Fruit fly (Drosophila melanogaster) whole organism, wandering third instar larva: Measurements from ENCODE around the gene epsilonCOP.

Experiments
- Abd-B ChIP-seq: fragments of >200 bp; optimal IDR thresholded peaks from 2 replicates; lab custom pipeline; 2017; ENCODE audit warnings: missing biosample characterization, missing genetic modification characterization
- CG9705 ChIP-seq: fragments of 200-800 bp; sonication (Bioruptor generic); optimal IDR thresholded peaks from 2 replicates; lab custom pipeline; 2018; ENCODE audit warnings: missing biosample characterization, mild to moderate bottlenecking, missing genetic modification characterization
- CrebA ChIP-seq: fragments of 200-800 bp; sonication (Bioruptor generic); optimal IDR thresholded peaks from 2 replicates; lab custom pipeline; 2016; ENCODE audit warnings: missing biosample characterization, mild to moderate bottlenecking, missing genetic modification characterization, borderline replicate concordance
- Dfd ChIP-seq: fragments of >200 bp; optimal IDR thresholded peaks from 2 replicates; lab custom pipeline; 2017; ENCODE audit warnings: missing biosample characterization, missing genetic modification characterization
- Dif ChIP-seq: fragments of 200-275, 200-300 bp; sonication (Bioruptor generic); optimal IDR thresholded peaks from 2 replicates; lab custom pipeline; 2018; ENCODE audit warnings: missing biosample characterization, missing genetic modification characterization; ENCODE audit not compliant: partially characterized antibody
- GATAd ChIP-seq: sonication (Bioruptor generic); optimal IDR thresholded peaks from 2 replicates; lab custom pipeline; 2016; ENCODE audit warnings: missing biosample characterization, missing genetic modification characterization
- HLH106 ChIP-seq: fragments of 200-800 bp; optimal IDR thresholded peaks from 3 replicates; lab custom pipeline; 2019; ENCODE audit warnings: missing biosample characterization, mild to moderate bottlenecking, missing genetic modification characterization, moderate library complexity
- Hnf4 ChIP-seq: fragments of 200-800 bp; sonication (Bioruptor generic); optimal IDR thresholded peaks from 2 replicates; lab custom pipeline; 2016; ENCODE audit warnings: missing biosample characterization, mild to moderate bottlenecking, missing genetic modification characterization
- Hr78 ChIP-seq: fragments of >200 bp; optimal IDR thresholded peaks from 2 replicates; lab custom pipeline; 2017; ENCODE audit warnings: missing biosample characterization, missing genetic modification characterization
- Hr83 ChIP-seq: fragments of 200-300 bp; sonication (Bioruptor generic); optimal IDR thresholded peaks from 2 replicates; lab custom pipeline; 2016; ENCODE audit warnings: missing biosample characterization, mild to moderate bottlenecking, missing genetic modification characterization, moderate library complexity; ENCODE audit not compliant: poor library complexity, severe bottlenecking
- Jra ChIP-seq: sonication (Bioruptor generic); optimal IDR thresholded peaks from 2 replicates; lab custom pipeline; 2016; ENCODE audit warnings: missing biosample characterization, missing genetic modification characterization
- Mio ChIP-seq: sonication (Bioruptor generic); optimal IDR thresholded peaks from 2 replicates; lab custom pipeline; 2016; ENCODE audit warnings: missing biosample characterization, missing genetic modification characterization
- Myc ChIP-seq: fragments of >200 bp; optimal IDR thresholded peaks from 2 replicates; lab custom pipeline; 2017
- N ChIP-seq: fragments of >200 bp; optimal IDR thresholded peaks from 2 replicates; lab custom pipeline; 2018; ENCODE audit warnings: missing biosample characterization, missing external identifiers, missing genetic modification characterization
- OdsH ChIP-seq: fragments of 200-800 bp; sonication (Bioruptor generic); optimal IDR thresholded peaks from 2 replicates; lab custom pipeline; 2016; ENCODE audit warnings: missing biosample characterization, mild to moderate bottlenecking, missing genetic modification characterization
- Rel ChIP-seq, 2 experiments: fragments of 200-800 bp; sonication (Bioruptor generic) in 1 of 2; optimal IDR thresholded peaks; 2 replicates in 1 of 2; 3 replicates in 1 of 2; lab custom pipeline; 2016 to 2019; ENCODE audit warnings: mild to moderate bottlenecking in 2 of 2, missing biosample characterization in 2 of 2, missing genetic modification characterization in 2 of 2, moderate library complexity in 1 of 2
- Sp1 ChIP-seq: fragments of 200-800 bp; sonication (Bioruptor generic); optimal IDR thresholded peaks from 3 replicates; lab custom pipeline; 2019; ENCODE audit warnings: missing biosample characterization, mild to moderate bottlenecking, missing genetic modification characterization, moderate library complexity
- Vsx2 ChIP-seq: fragments of 200-300, 225-300 bp; sonication (Bioruptor generic); optimal IDR thresholded peaks from 2 replicates; lab custom pipeline; 2018; ENCODE audit warnings: missing biosample characterization, missing genetic modification characterization; ENCODE audit not compliant: partially characterized antibody
- br ChIP-seq: fragments of 200-800 bp; sonication (Bioruptor generic); optimal IDR thresholded peaks from 2 replicates; lab custom pipeline; 2016; ENCODE audit warnings: missing biosample characterization, missing genetic modification characterization
- brk ChIP-seq: fragments of 200-800 bp; sonication (Bioruptor generic); optimal IDR thresholded peaks from 2 replicates; lab custom pipeline; 2016; ENCODE audit warnings: missing biosample characterization, mild to moderate bottlenecking, missing genetic modification characterization
- dl ChIP-seq, 2 experiments: fragments of 175-275, 200-275 bp in 1 of 2; fragments of 200-275 bp in 1 of 2; sonication (Bioruptor generic); optimal IDR thresholded peaks; lab custom pipeline; 2018; ENCODE audit warnings: mild to moderate bottlenecking in 2 of 2, missing biosample characterization in 2 of 2, missing genetic modification characterization in 2 of 2, moderate library complexity in 2 of 2; ENCODE audit not compliant: partially characterized antibody in 2 of 2, insufficient read depth in 1 of 2
- dmrt93B ChIP-seq: fragments of 200-800 bp; sonication (Bioruptor generic); optimal IDR thresholded peaks from 2 replicates; lab custom pipeline; 2018; ENCODE audit warnings: missing biosample characterization, mild to moderate bottlenecking, missing genetic modification characterization
- dsf ChIP-seq: sonication (Bioruptor generic); optimal IDR thresholded peaks from 2 replicates; lab custom pipeline; 2016; ENCODE audit warnings: missing biosample characterization, missing genetic modification characterization, borderline replicate concordance
- ey ChIP-seq: fragments of 200-800 bp; sonication (Bioruptor generic); optimal IDR thresholded peaks from 2 replicates; lab custom pipeline; 2016; ENCODE audit warnings: missing biosample characterization, missing genetic modification characterization
- foxo ChIP-seq, 2 experiments: fragments of 200-800 bp; sonication (Bioruptor generic); optimal IDR thresholded peaks; 2 replicates in 1 of 2; 3 replicates in 1 of 2; lab custom pipeline; 2016 to 2017; ENCODE audit warnings: missing biosample characterization in 2 of 2, missing genetic modification characterization in 2 of 2
- fru ChIP-seq: fragments of 200-800 bp; sonication (Bioruptor generic); optimal IDR thresholded peaks from 3 replicates; lab custom pipeline; 2016; ENCODE audit warnings: missing biosample characterization, mild to moderate bottlenecking, missing genetic modification characterization
- h ChIP-seq: fragments of 200-800 bp; sonication (Bioruptor generic); optimal IDR thresholded peaks from 3 replicates; lab custom pipeline; 2016; ENCODE audit warnings: missing biosample characterization, mild to moderate bottlenecking, missing genetic modification characterization
- jim ChIP-seq: fragments of 175-275, 200-325 bp; sonication (Bioruptor generic); optimal IDR thresholded peaks from 2 replicates; lab custom pipeline; 2016; ENCODE audit warnings: missing biosample characterization, mild to moderate bottlenecking, missing genetic modification characterization
- lola ChIP-seq: fragments of >200 bp; optimal IDR thresholded peaks from 2 replicates; lab custom pipeline; 2017; ENCODE audit warnings: missing biosample characterization, missing genetic modification characterization
- pan ChIP-seq: fragments of >200 bp; optimal IDR thresholded peaks from 2 replicates; lab custom pipeline; 2017
- psq ChIP-seq: fragments of 200-800 bp; sonication (Bioruptor generic); optimal IDR thresholded peaks from 3 replicates; lab custom pipeline; 2017; ENCODE audit warnings: missing biosample characterization, mild to moderate bottlenecking, missing genetic modification characterization, moderate library complexity
- rgr ChIP-seq: fragments of 200-800 bp; sonication (Bioruptor generic); optimal IDR thresholded peaks from 3 replicates; lab custom pipeline; 2016; ENCODE audit warnings: missing biosample characterization, mild to moderate bottlenecking, missing genetic modification characterization
- sage ChIP-seq: fragments of 200-800 bp; sonication (Bioruptor generic); optimal IDR thresholded peaks from 2 replicates; lab custom pipeline; 2016; ENCODE audit warnings: missing biosample characterization, mild to moderate bottlenecking, missing genetic modification characterization
- sv ChIP-seq: fragments of 200-800 bp; sonication (Bioruptor generic); optimal IDR thresholded peaks from 3 replicates; lab custom pipeline; 2016; ENCODE audit warnings: missing biosample characterization, missing genetic modification characterization
- tai ChIP-seq: sonication (Bioruptor generic); optimal IDR thresholded peaks from 2 replicates; lab custom pipeline; 2016; ENCODE audit warnings: missing biosample characterization, missing genetic modification characterization
- woc ChIP-seq: sonication (Bioruptor generic); optimal IDR thresholded peaks from 2 replicates; lab custom pipeline; 2016; ENCODE audit warnings: missing biosample characterization, mild to moderate bottlenecking, missing genetic modification characterization

epsilonCOP gene

DNA sequence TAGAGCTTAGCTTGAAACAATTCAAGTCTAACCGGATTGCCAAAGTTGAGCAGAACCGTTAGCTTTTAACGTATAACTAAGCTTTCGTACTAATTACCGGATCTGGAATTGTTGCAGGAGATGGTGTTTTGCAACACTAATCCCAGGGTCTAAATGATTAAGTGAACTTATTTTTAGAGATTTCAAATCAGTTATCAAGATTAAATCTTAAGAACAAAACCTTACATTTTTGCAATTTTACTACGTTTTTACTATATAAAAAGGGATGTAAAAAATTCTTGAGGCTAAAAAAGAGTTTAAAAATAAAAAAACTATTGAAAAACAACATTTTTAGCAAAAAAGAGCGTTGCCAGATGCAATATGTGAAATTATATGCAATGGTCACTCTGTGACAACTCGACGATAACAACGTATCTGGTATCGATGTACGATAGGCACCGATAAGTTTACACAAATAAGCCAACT, at the start of gene epsilonCOP, which contains the start of gene KFase:
Gene epsilonCOP (plus strand): TSS at position 415 of the 465 bp plus-strand sequence.
Gene KFase (minus strand): TSS at position 81 of the 465 bp plus-strand sequence.
- peak; percentile 75 for TF ChIP-seq Hr83 (GFP tag; lab: Kevin White, UChicago)
- TF ChIP-seq foxo (GFP tag; optimal IDR thresholded peaks at IDR 0.05; lab: Kevin White, UChicago), result peak in 1 of 2 experiments; percentile 47
- TF ChIP-seq sage (GFP tag; lab: Kevin White, UChicago), result no peak
- peak; percentile 41 for TF ChIP-seq Sp1 (GFP tag; lab: Kevin White, UChicago)
- no peak for TF ChIP-seq lola
- TF ChIP-seq OdsH (GFP tag; lab: Kevin White, UChicago), result peak; percentile 55
- peak; percentile 28 for TF ChIP-seq br (GFP tag; lab: Kevin White, UChicago)
- peak; percentile 51 for TF ChIP-seq HLH106 (tag; lab: Kevin White, UChicago)
- TF ChIP-seq dl (GFP tag; optimal IDR thresholded peaks at IDR 0.05; lab: Kevin White, UChicago; ENCODE audit: insufficient read depth in 1 of 2, partially characterized antibody in 2 of 2), result no peak
- peak; percentile 83 for TF ChIP-seq Hnf4 (GFP tag; lab: Kevin White, UChicago)
- TF ChIP-seq ey (GFP tag; lab: Kevin White, UChicago), result peak; percentile 48
- no peak for TF ChIP-seq Vsx2 (GFP tag; lab: Kevin White, UChicago)
- no peak for TF ChIP-seq woc (GFP tag; lab: Kevin White, UChicago)
- peak; percentile 68 for TF ChIP-seq h (GFP tag; lab: Kevin White, UChicago)
- no peak for TF ChIP-seq jim (GFP tag; lab: Kevin White, UChicago)
- TF ChIP-seq dsf (GFP tag; lab: Kevin White, UChicago), result peak; percentile 49
- peak; percentile 51 for TF ChIP-seq rgr
- TF ChIP-seq Rel (GFP tag; optimal IDR thresholded peaks at IDR 0.05; lab: Kevin White, UChicago), result no peak
- TF ChIP-seq Rel (tag; optimal IDR thresholded peaks at IDR 0.05; lab: Kevin White, UChicago), result peak; percentile 67
- TF ChIP-seq CG9705 (GFP tag; lab: Kevin White, UChicago), result peak; percentile 28
- TF ChIP-seq brk (GFP tag; lab: Kevin White, UChicago), result no peak
- TF ChIP-seq fru (GFP tag; lab: Kevin White, UChicago), result no peak
- TF ChIP-seq Dfd (GFP tag; lab: Kevin White, UChicago), result no peak
- TF ChIP-seq Dif (GFP tag; lab: Kevin White, UChicago), result no peak
- TF ChIP-seq Mio (GFP tag; lab: Kevin White, UChicago), result no peak
- TF ChIP-seq tai (GFP tag; lab: Kevin White, UChicago), result no peak
- TF ChIP-seq Abd-B (GFP tag; lab: Kevin White, UChicago), result no peak
- TF ChIP-seq Myc (lab: Kevin White, UChicago), result no peak
- no peak for TF ChIP-seq pan
- TF ChIP-seq CrebA (GFP tag; lab: Kevin White, UChicago), result no peak
- peak; percentile 36 for TF ChIP-seq psq (GFP tag; lab: Kevin White, UChicago)
- peak; percentile 75 for TF ChIP-seq Jra (GFP tag; lab: Kevin White, UChicago)
- peak; percentile 40 for TF ChIP-seq sv
- TF ChIP-seq N (GFP tag; lab: Kevin White, UChicago), result no peak
- TF ChIP-seq Hr78 (GFP tag; lab: Kevin White, UChicago), result no peak
- TF ChIP-seq, all 38 proteins: peak for 16

- TF ChIP-seq rgr, result peak; percentile 16
- peak; percentile 58 for TF ChIP-seq Hr83 (GFP tag; lab: Kevin White, UChicago)
- TF ChIP-seq Sp1 (GFP tag; lab: Kevin White, UChicago), result no peak
- TF ChIP-seq Dif (GFP tag; lab: Kevin White, UChicago), result peak; percentile 10
- TF ChIP-seq, all 38 proteins: peak for 3
These were observed 41.1 kb upstream of the epsilonCOP start for dm6 chr2L:6447581-6448333.

dm6 chr2L:6448334-6448703, 40.6 kb upstream of the epsilonCOP start, which contains the start of gene Acox3:
Gene Acox3 (minus strand): TSS chr2L:6448403.
- TF ChIP-seq Dfd (GFP tag; lab: Kevin White, UChicago) (no peak), h (GFP tag; lab: Kevin White, UChicago) (no peak), rgr (no peak), sv (no peak), Dif (GFP tag; lab: Kevin White, UChicago) (no peak), psq (GFP tag; lab: Kevin White, UChicago) (no peak), Myc (lab: Kevin White, UChicago) (no peak), Jra (GFP tag; lab: Kevin White, UChicago) (no peak), tai (GFP tag; lab: Kevin White, UChicago) (no peak), dmrt93B (GFP tag; lab: Kevin White, UChicago) (no peak), Abd-B (GFP tag; lab: Kevin White, UChicago) (no peak), CG9705 (GFP tag; lab: Kevin White, UChicago) (no peak), lola (no peak), GATAd (GFP tag; lab: Kevin White, UChicago) (no peak), brk (GFP tag; lab: Kevin White, UChicago) (no peak)
